Worm (Caenorhabditis elegans): Measurements from ENCODE around the gene ZK1128.7.

ce11 chrIII:10094538-10094937 is 42.3 kb upstream of the ZK1128.7 start:
- no peak for TF ChIP-seq mel-28 (tag; optimal IDR thresholded peaks at IDR 0.05; ENCODE audit: borderline replicate concordance)
- TF ChIP-seq hrde-1 (tag; optimal IDR thresholded peaks at IDR 0.05; ENCODE audit: borderline replicate concordance), result no peak
- TF ChIP-seq sptf-2 (GFP tag; optimal IDR thresholded peaks at IDR 0.05), result no peak
- no peak for TF ChIP-seq ceh-40 (GFP tag; IDR thresholded peaks at IDR 0.05)
- no peak for TF ChIP-seq unc-130 (GFP tag; optimal IDR thresholded peaks at IDR 0.05)
